Worm (Caenorhabditis elegans): ENCODE data around the gene xrn-1.

ce11 chrII:14094590-14094989 lies 25.9 kb downstream of the xrn-1 start, which contains the start of gene col-87:
- TF ChIP-seq nhr-12 (tag; optimal IDR thresholded peaks at IDR 0.05): no peak
- TF ChIP-seq skn-1 (tag; optimal IDR thresholded peaks at IDR 0.05): no peak
- no peak for TF ChIP-seq ama-1 (optimal IDR thresholded peaks at IDR 0.05)
- no peak for TF ChIP-seq nhr-11 (tag; optimal IDR thresholded peaks at IDR 0.05)
- TF ChIP-seq ZK546.5 (tag; optimal IDR thresholded peaks at IDR 0.05): no peak
- TF ChIP-seq ceh-82 (tag; optimal IDR thresholded peaks at IDR 0.05): no peak
- TF ChIP-seq elt-1 (tag; optimal IDR thresholded peaks at IDR 0.05): no peak
- no peak for TF ChIP-seq lsy-2 (tag; optimal IDR thresholded peaks at IDR 0.05)
- no peak for TF ChIP-seq lin-13 (GFP tag; optimal IDR thresholded peaks at IDR 0.05)
